Fruit fly (Drosophila melanogaster): ENCODE measurements around the gene CG15005.

dm6 chr3L:4184563-4184962 is 19.6 kb downstream of the CG15005 start, which contains the start of gene Teh3:
- no peak for TF ChIP-seq topi (GFP tag; optimal IDR thresholded peaks at IDR 0.05)
- no peak for TF ChIP-seq svp (GFP tag)
- no peak for TF ChIP-seq Hr39 (GFP tag; optimal IDR thresholded peaks at IDR 0.05)
- TF ChIP-seq CG6163 (GFP tag; IDR thresholded peaks at IDR 0.05) = no peak
- TF ChIP-seq CG16779 (tag; optimal IDR thresholded peaks at IDR 0.05) = no peak
- no peak for TF ChIP-seq CG3919 (GFP tag; optimal IDR thresholded peaks at IDR 0.05)
- TF ChIP-seq Eip78C (GFP tag) = no peak
- TF ChIP-seq Blimp-1 (GFP tag; optimal IDR thresholded peaks at IDR 0.05) = no peak
- TF ChIP-seq OdsH (GFP tag; optimal IDR thresholded peaks at IDR 0.05) = no peak

Measured in whole organism, prepupa.